Worm (Caenorhabditis elegans) whole organism, L4 larva: ENCODE results near the gene W01A11.7.

Source experiments
- Y48G9A.11 ChIP-seq: fragments of 200-800 bp; sonication (Bioruptor generic); IDR thresholded peaks from 2 replicates; pipeline ENCODE4 v1.3.6; 2022; ENCODE audit warnings: missing genetic modification reagents, missing genetic modification characterization, missing compliant biosample characterization
- Y5F2A.4 ChIP-seq: fragments of 200-800 bp; sonication (Bioruptor generic); optimal IDR thresholded peaks from 2 replicates; lab custom pipeline; 2018; ENCODE audit warnings: mild to moderate bottlenecking, missing genetic modification characterization, missing compliant biosample characterization
- aly-2 ChIP-seq: sonication (generic microtip); optimal IDR thresholded peaks from 2 replicates; lab custom pipeline; 2018; ENCODE audit warnings: missing biosample characterization, missing genetic modification characterization
- arid-1 ChIP-seq: fragments of 200-800 bp; sonication (Bioruptor generic); conservative IDR thresholded peaks from 2 replicates; pipeline ENCODE4 v1.3.6; 2022; ENCODE audit warnings: missing genetic modification reagents, missing genetic modification characterization, missing compliant biosample characterization
- attf-4 ChIP-seq: sonication (generic microtip); optimal IDR thresholded peaks from 3 replicates; lab custom pipeline; 2017; ENCODE audit warnings: missing biosample characterization, missing genetic modification characterization
- ceh-20 ChIP-seq: fragments of 200-800 bp; sonication (Bioruptor generic); IDR thresholded peaks from 2 replicates; pipeline ENCODE4 v1.3.6; 2022; ENCODE audit warnings: missing genetic modification reagents, missing genetic modification characterization, missing compliant biosample characterization
- ceh-28 ChIP-seq: fragments of 150-350 bp; optimal IDR thresholded peaks from 2 replicates; lab custom pipeline; 2014; ENCODE audit warnings: missing biosample characterization, missing genetic modification reagents, missing genetic modification characterization
- ces-1 ChIP-seq: fragments of 150-350 bp; sonication (generic microtip); optimal IDR thresholded peaks from 4 replicates; lab custom pipeline; 2014; ENCODE audit warnings: missing biosample characterization, missing genetic modification reagents, missing genetic modification characterization
- daf-16 ChIP-seq, 3 experiments: sonication (generic microtip); optimal IDR thresholded peaks; 2 replicates each; lab custom pipeline; 2016 to 2017; ENCODE audit warnings: missing genetic modification characterization in 3 of 3, missing genetic modification reagents in 3 of 3, mild to moderate bottlenecking in 2 of 3, missing compliant biosample characterization in 2 of 3, missing biosample characterization in 1 of 3, moderate library complexity in 1 of 3
- dmd-6 ChIP-seq: fragments of 200-800 bp; sonication (Bioruptor generic); IDR thresholded peaks from 2 replicates; pipeline ENCODE4 v1.3.6; 2022; ENCODE audit warnings: missing genetic modification reagents, missing genetic modification characterization, missing compliant biosample characterization
- hlh-11 ChIP-seq: fragments of 200-800 bp; sonication (Bioruptor generic); optimal IDR thresholded peaks from 2 replicates; lab custom pipeline; 2018; ENCODE audit warnings: mild to moderate bottlenecking, missing genetic modification characterization, missing compliant biosample characterization
- hlh-30 ChIP-seq: sonication (generic microtip); optimal IDR thresholded peaks from 2 replicates; lab custom pipeline; 2017; ENCODE audit warnings: antibody characterized with exemption, mild to moderate bottlenecking, missing genetic modification characterization, missing compliant biosample characterization; ENCODE audit not compliant: insufficient read depth
- lir-3 ChIP-seq: sonication (generic microtip); optimal IDR thresholded peaks from 2 replicates; lab custom pipeline; 2016; ENCODE audit warnings: mild to moderate bottlenecking, missing genetic modification characterization, missing compliant biosample characterization
- madf-5 ChIP-seq, 2 experiments: fragments of 200-800 bp; sonication (Bioruptor generic); IDR thresholded peaks; 2 replicates each; pipeline ENCODE4 v1.3.6; 2022; ENCODE audit warnings: missing compliant biosample characterization in 2 of 2, missing genetic modification characterization in 2 of 2
- mdl-1 ChIP-seq, 2 experiments: fragments of 150-350 bp in 1 of 2; sonication (generic microtip) in 1 of 2; optimal IDR thresholded peaks; 2 replicates each; lab custom pipeline; 2014 to 2017; ENCODE audit warnings: missing biosample characterization in 2 of 2, missing genetic modification characterization in 2 of 2
- mes-2 ChIP-seq: sonication (generic microtip); optimal IDR thresholded peaks from 2 replicates; lab custom pipeline; 2016; ENCODE audit warnings: missing genotype, mild to moderate bottlenecking, missing genetic modification characterization, missing compliant biosample characterization; ENCODE audit not compliant: poor library complexity, severe bottlenecking
- mxl-2 ChIP-seq: fragments of 200-800 bp; sonication (Bioruptor generic); conservative IDR thresholded peaks from 2 replicates; pipeline ENCODE4 v1.3.6; 2022; ENCODE audit warnings: missing genetic modification reagents, missing genetic modification characterization, missing compliant biosample characterization
- nhr-10 ChIP-seq: fragments of 150-350 bp; optimal IDR thresholded peaks from 2 replicates; lab custom pipeline; 2014; ENCODE audit warnings: missing biosample characterization, missing genetic modification characterization
- nhr-111 ChIP-seq: fragments of 200-800 bp; sonication (Bioruptor generic); optimal IDR thresholded peaks from 2 replicates; lab custom pipeline; 2018; ENCODE audit warnings: mild to moderate bottlenecking, missing genetic modification characterization, missing compliant biosample characterization
- nhr-28 ChIP-seq: fragments of 150-350 bp; optimal IDR thresholded peaks from 2 replicates; lab custom pipeline; 2014; ENCODE audit warnings: missing biosample characterization, missing genetic modification characterization
- nhr-42 ChIP-seq: fragments of 200-800 bp; sonication (Bioruptor generic); IDR thresholded peaks from 2 replicates; pipeline ENCODE4 v1.3.6; 2022; ENCODE audit warnings: missing genetic modification characterization, missing compliant biosample characterization
- nhr-6 ChIP-seq: fragments of 150-350 bp; optimal IDR thresholded peaks from 2 replicates; lab custom pipeline; 2014; ENCODE audit warnings: missing biosample characterization, missing genetic modification characterization
- nhr-77 ChIP-seq: fragments of 150-350 bp; optimal IDR thresholded peaks from 2 replicates; lab custom pipeline; 2014; ENCODE audit warnings: missing biosample characterization, missing genetic modification characterization
- pqm-1 ChIP-seq: sonication (generic microtip); optimal IDR thresholded peaks from 2 replicates; lab custom pipeline; 2017; ENCODE audit warnings: missing biosample characterization, missing genetic modification characterization
- snpc-1.2 ChIP-seq: fragments of 200-800 bp; sonication (Bioruptor generic); IDR thresholded peaks from 2 replicates; pipeline ENCODE4 v1.3.6; 2022; ENCODE audit warnings: missing genetic modification reagents, missing genetic modification characterization, missing compliant biosample characterization
- spr-3 ChIP-seq: fragments of 200-800 bp; sonication (Bioruptor generic); optimal IDR thresholded peaks from 2 replicates; lab custom pipeline; 2018; ENCODE audit warnings: mild to moderate bottlenecking, missing genetic modification characterization, missing compliant biosample characterization
- tag-97 ChIP-seq: fragments of 200-800 bp; sonication (Bioruptor generic); IDR thresholded peaks from 2 replicates; pipeline ENCODE4 v1.3.6; 2022; ENCODE audit warnings: missing genetic modification characterization, missing compliant biosample characterization
- unc-130 ChIP-seq: sonication (generic microtip); optimal IDR thresholded peaks from 2 replicates; lab custom pipeline; 2016; ENCODE audit warnings: missing genetic modification reagents, missing genetic modification characterization, missing compliant biosample characterization
- unc-62 ChIP-seq, 3 experiments: fragments of 150-350 bp in 1 of 3; sonication (generic microtip); optimal IDR thresholded peaks in 2 of 3; peaks in 1 of 3; 1 replicate in 1 of 3; 2 replicates in 2 of 3; lab custom pipeline; 2014 to 2017; ENCODE audit warnings: missing biosample characterization in 3 of 3, missing genetic modification characterization in 3 of 3, missing genetic modification reagents in 3 of 3, missing genotype in 1 of 3
- zag-1 ChIP-seq: fragments of 150-350 bp; optimal IDR thresholded peaks from 2 replicates; lab custom pipeline; 2014; ENCODE audit warnings: missing biosample characterization, missing genetic modification characterization
- zfp-2 ChIP-seq: sonication (generic microtip); optimal IDR thresholded peaks from 2 replicates; lab custom pipeline; 2016; ENCODE audit warnings: mild to moderate bottlenecking, missing genetic modification characterization, missing compliant biosample characterization
- zip-11 ChIP-seq: fragments of 200-800 bp; sonication (Bioruptor generic); IDR thresholded peaks from 2 replicates; pipeline ENCODE4 v1.3.6; 2022; ENCODE audit warnings: missing genetic modification characterization, missing compliant biosample characterization
- ztf-11 ChIP-seq: fragments of 150-350 bp; optimal IDR thresholded peaks from 2 replicates; lab custom pipeline; 2014; ENCODE audit warnings: missing biosample characterization, missing genetic modification characterization

W01A11.7 gene

ce11 chrV:6508703-6509102, 3.5 kb upstream of the W01A11.7 start, which contains the start of gene ubh-3:
ubh-3 (minus strand) TSS chrV:6508803.
- no peak for TF ChIP-seq mdl-1 (tag; optimal IDR thresholded peaks at IDR 0.05; lab: Kevin White, UChicago)
- TF ChIP-seq ztf-11 (tag; lab: Kevin White, UChicago): no peak
- no peak for TF ChIP-seq attf-4 (tag; lab: Kevin White, UChicago)
- no peak for TF ChIP-seq snpc-1.2 (GFP tag; lab: Robert Waterston, UW)
- TF ChIP-seq arid-1 (GFP tag; lab: Robert Waterston, UW): no peak

ce11 chrV:6506238-6506956, 1.2 kb upstream of the W01A11.7 start:
- TF ChIP-seq mes-2 (no peak), dmd-6 (GFP tag; lab: Robert Waterston, UW) (no peak), unc-62 (GFP tag; optimal IDR thresholded peaks at IDR 0.05 in 1 of 2; lab: Kevin White, UChicago) (peak in 1 of 2 experiments; percentile 95), unc-62 (tag; optimal IDR thresholded peaks at IDR 0.05; lab: Kevin White, UChicago) (no peak)
- TF ChIP-seq, all 104 proteins: peak for 1

DNA sequence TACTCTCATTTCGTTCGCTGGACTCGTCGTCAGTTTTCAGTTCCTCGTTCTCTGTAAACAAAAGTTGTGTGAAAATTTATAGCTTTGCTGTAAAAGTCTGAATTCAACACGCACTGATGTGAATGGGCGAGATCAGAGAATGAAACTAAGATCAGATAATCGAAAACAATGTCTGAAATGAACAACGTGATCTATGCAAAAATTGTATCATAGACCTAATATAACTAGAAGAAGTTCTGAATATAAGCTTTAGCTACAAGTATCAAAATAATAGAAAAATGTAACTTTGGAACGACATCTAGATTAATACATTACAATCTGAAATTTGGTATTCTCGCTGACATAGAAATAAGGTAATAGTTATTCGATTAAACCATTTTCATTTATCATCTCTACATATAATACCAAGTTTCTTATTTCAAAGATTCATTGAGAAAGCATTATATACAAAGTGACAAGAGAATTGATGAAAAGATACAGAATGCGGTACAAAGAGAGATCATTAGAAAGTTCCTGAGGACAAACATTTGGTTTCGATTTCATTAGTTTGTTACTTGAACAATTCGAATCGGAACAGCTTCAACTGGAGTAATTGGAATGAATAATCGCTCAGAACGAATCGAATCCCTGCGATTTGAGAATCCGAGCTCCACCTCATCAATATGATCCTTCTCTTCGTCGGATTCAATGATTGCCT, 910 bp downstream of the W01A11.7 start, which contains the start of gene moc-2:
TSS of gene moc-2 (minus strand) at position 51 of the 697 bp plus-strand sequence.
- TF ChIP-seq spr-3 (GFP tag; lab: Kevin White, UChicago): no peak
- TF ChIP-seq unc-62 (GFP tag; optimal IDR thresholded peaks at IDR 0.05 in 1 of 2; lab: Kevin White, UChicago): peak in 1 of 2 experiments; percentile 76
- no peak for TF ChIP-seq unc-62 (tag; optimal IDR thresholded peaks at IDR 0.05; lab: Kevin White, UChicago)
- no peak for TF ChIP-seq tag-97 (GFP tag; lab: Robert Waterston, UW)
- no peak for TF ChIP-seq nhr-111 (GFP tag; lab: Kevin White, UChicago)
- no peak for TF ChIP-seq ceh-28 (tag; lab: Kevin White, UChicago)
- TF ChIP-seq zfp-2 (tag; lab: Kevin White, UChicago): no peak
- no peak for TF ChIP-seq zag-1 (tag; lab: Kevin White, UChicago)

ce11 chrV:6503158-6503557, 2.0 kb downstream of the W01A11.7 start:
- no peak for TF ChIP-seq ces-1
- TF ChIP-seq nhr-77: peak; percentile 9
- TF ChIP-seq attf-4 (tag; lab: Kevin White, UChicago): no peak
- peak; percentile 35 for TF ChIP-seq hlh-30 (tag; lab: Kevin White, UChicago)
- TF ChIP-seq daf-16 (GFP tag; optimal IDR thresholded peaks at IDR 0.05; lab: Kevin White, UChicago): no peak
- TF ChIP-seq daf-16 (tag; optimal IDR thresholded peaks at IDR 0.05; lab: Kevin White, UChicago): peak; percentile 37
- peak; percentile 23 for TF ChIP-seq nhr-28
- TF ChIP-seq hlh-11 (tag; lab: Kevin White, UChicago): peak; percentile 30
- TF ChIP-seq ceh-20 (GFP tag; lab: Robert Waterston, UW): 0 out of 2 replicates have a peak, but pooled peaks have one; percentile 53
- peak; percentile 34; the same call in 1 of the 2 replicates for TF ChIP-seq dmd-6 (GFP tag; lab: Robert Waterston, UW)

DNA sequence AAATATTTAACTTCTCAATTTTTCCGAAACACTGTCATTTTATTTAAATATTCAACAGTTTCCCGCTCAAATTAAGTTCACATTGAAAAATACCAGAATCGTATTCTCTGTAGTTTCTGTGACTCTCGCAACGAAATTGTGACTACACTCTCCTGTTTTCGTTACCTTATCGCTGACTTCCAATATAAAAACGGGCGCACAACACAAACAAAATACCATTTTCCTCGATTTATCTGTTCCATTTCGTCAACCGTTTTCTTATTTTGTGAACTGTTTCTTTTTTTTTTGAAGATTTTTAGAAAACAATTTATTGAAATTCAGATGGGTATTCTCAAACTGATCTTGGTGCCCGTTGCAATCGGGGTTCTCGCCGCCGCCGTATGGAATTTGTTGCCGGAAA, 6.3 kb downstream of the W01A11.7 start, which contains the start of gene W01A11.1:
TSS of gene W01A11.1 (plus strand) at position 322 of the 400 bp plus-strand sequence.
- TF ChIP-seq nhr-111 (GFP tag; lab: Kevin White, UChicago): no peak
- TF ChIP-seq lir-3 (tag; lab: Kevin White, UChicago): no peak
- no peak for TF ChIP-seq unc-130 (GFP tag; lab: Kevin White, UChicago)
- TF ChIP-seq nhr-42 (GFP tag; lab: Robert Waterston, UW): no peak; the same call in 1 of the 2 replicates
- TF ChIP-seq nhr-77: peak; percentile 96
- no peak for TF ChIP-seq Y48G9A.11 (GFP tag; lab: Robert Waterston, UW)
- no peak for TF ChIP-seq mxl-2
- no peak for TF ChIP-seq nhr-6 (tag; lab: Kevin White, UChicago)
- TF ChIP-seq daf-16 (GFP tag; optimal IDR thresholded peaks at IDR 0.05; lab: Kevin White, UChicago): no peak
- TF ChIP-seq daf-16 (tag; optimal IDR thresholded peaks at IDR 0.05; lab: Kevin White, UChicago): peak; percentile 71
- TF ChIP-seq Y5F2A.4 (GFP tag; lab: Kevin White, UChicago): no peak
- no peak for TF ChIP-seq aly-2 (tag; lab: Kevin White, UChicago)
- no peak for TF ChIP-seq zip-11 (GFP tag; lab: Robert Waterston, UW)
- no peak for TF ChIP-seq nhr-10 (tag; lab: Kevin White, UChicago)
- peak; percentile 97 for TF ChIP-seq nhr-28
- peak; percentile 37 for TF ChIP-seq pqm-1 (tag; lab: Kevin White, UChicago)
- no peak for TF ChIP-seq madf-5 (GFP tag; IDR thresholded peaks at IDR 0.05; lab: Robert Waterston, UW)
